Worm (Caenorhabditis elegans) whole organism, midembryonic: ENCODE results near the gene T22B2.1.

Experiments
- T22C8.4 ChIP-seq: fragments of 200-800 bp; sonication (Bioruptor generic); IDR thresholded peaks from 2 replicates; pipeline ENCODE4 v1.3.6; 2022; ENCODE audit warnings: missing genetic modification characterization, missing compliant biosample characterization
- flt-1 ChIP-seq: fragments of 200-800 bp; sonication (Bioruptor generic); IDR thresholded peaks from 2 replicates; pipeline ENCODE4 v1.3.6; 2022; ENCODE audit warnings: missing genetic modification characterization, missing compliant biosample characterization
- med-1 ChIP-seq: sonication (generic microtip); optimal IDR thresholded peaks from 2 replicates; lab custom pipeline; 2017; ENCODE audit warnings: missing genetic modification characterization, mild to moderate bottlenecking, missing compliant biosample characterization, antibody characterized with exemption, missing genetic modification reagents; ENCODE audit not compliant: insufficient read depth
- ref-1 ChIP-seq: fragments of 200-800 bp; sonication (Bioruptor generic); conservative IDR thresholded peaks from 2 replicates; pipeline ENCODE4 v1.3.6; 2022; ENCODE audit warnings: missing genetic modification reagents, missing genetic modification characterization, missing compliant biosample characterization
- ztf-23 ChIP-seq: fragments of 200-800 bp; sonication (Bioruptor generic); IDR thresholded peaks from 2 replicates; pipeline ENCODE4 v1.3.6; 2022; ENCODE audit warnings: missing genetic modification reagents, missing genetic modification characterization, missing compliant biosample characterization

DNA sequence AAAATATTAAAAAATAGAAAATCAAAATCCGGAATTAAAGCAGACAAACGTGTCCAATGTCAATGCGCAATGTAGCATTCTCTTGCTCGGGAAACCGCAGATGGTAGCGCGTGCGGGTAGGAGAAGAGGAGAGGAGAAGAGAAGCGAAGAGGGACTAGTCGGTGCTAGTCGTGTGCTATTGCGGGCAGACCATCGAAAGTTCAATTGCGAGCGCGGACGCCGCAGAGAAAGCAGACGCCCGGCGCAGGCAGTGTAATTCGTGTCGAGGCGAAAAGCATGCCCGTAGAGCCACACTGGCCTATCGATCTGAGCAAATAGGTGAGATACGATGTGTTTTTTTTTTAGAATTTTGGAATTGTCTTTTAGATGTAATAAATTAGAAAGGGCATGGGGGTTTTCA, 19.8 kb downstream of the T22B2.1 start:
- no peak for TF ChIP-seq T22C8.4 (GFP tag; lab: Robert Waterston, UW)
- no peak for TF ChIP-seq ref-1 (GFP tag; lab: Robert Waterston, UW)
- no peak for TF ChIP-seq ztf-23
- no peak for TF ChIP-seq med-1 (GFP tag; lab: Kevin White, UChicago)
- TF ChIP-seq flt-1 (GFP tag; lab: Robert Waterston, UW) = no peak
